Fruit fly (Drosophila melanogaster) whole organism, embryonic: ENCODE measurements around the gene Pld3.

Source experiments
- Atf-2 ChIP-seq: fragments of 200-800 bp; sonication (Bioruptor generic); optimal IDR thresholded peaks from 2 replicates; lab custom pipeline; 2016; ENCODE audit warnings: missing biosample characterization, missing genetic modification characterization
- Atf3 ChIP-seq: fragments of 200-800 bp; sonication (Bioruptor generic); optimal IDR thresholded peaks from 3 replicates; lab custom pipeline; 2016; ENCODE audit warnings: missing biosample characterization, missing genetic modification characterization
- B-H2 ChIP-seq: fragments of 200-800 bp; sonication (Bioruptor generic); optimal IDR thresholded peaks from 2 replicates; lab custom pipeline; 2018; ENCODE audit warnings: missing biosample characterization, mild to moderate bottlenecking, missing genetic modification characterization
- Bdp1 ChIP-seq: fragments of 200-800 bp; sonication (Bioruptor generic); optimal IDR thresholded peaks from 3 replicates; lab custom pipeline; 2016; ENCODE audit warnings: missing biosample characterization, missing genetic modification characterization
- CG10209 ChIP-seq: fragments of 200-800 bp; sonication (Bioruptor generic); optimal IDR thresholded peaks from 3 replicates; lab custom pipeline; 2017; ENCODE audit warnings: missing biosample characterization, mild to moderate bottlenecking, missing genetic modification characterization, missing genetic modification reagents
- CG12391 ChIP-seq: fragments of 200-800 bp; sonication (Bioruptor generic); optimal IDR thresholded peaks from 3 replicates; lab custom pipeline; 2018; ENCODE audit warnings: missing biosample characterization, mild to moderate bottlenecking, missing genetic modification characterization, moderate library complexity
- CG12769 ChIP-seq: fragments of 200-800 bp; sonication (Bioruptor generic); optimal IDR thresholded peaks from 2 replicates; lab custom pipeline; 2019; ENCODE audit warnings: missing biosample characterization, mild to moderate bottlenecking, missing genetic modification characterization, moderate library complexity
- CG14710 ChIP-seq: fragments of 200-800 bp; sonication (Bioruptor generic); optimal IDR thresholded peaks from 3 replicates; lab custom pipeline; 2019; ENCODE audit warnings: missing biosample characterization, mild to moderate bottlenecking, missing genetic modification characterization, moderate library complexity
- CG1602 ChIP-seq: fragments of 200-800 bp; sonication (Bioruptor generic); optimal IDR thresholded peaks from 3 replicates; lab custom pipeline; 2016; ENCODE audit warnings: missing biosample characterization, missing genetic modification characterization
- CG17802 ChIP-seq: fragments of 200-800 bp; sonication (Bioruptor generic); optimal IDR thresholded peaks from 2 replicates; lab custom pipeline; 2018; ENCODE audit warnings: missing biosample characterization, mild to moderate bottlenecking, missing genetic modification characterization, moderate library complexity
- CG18011 ChIP-seq: fragments of 200-800 bp; sonication (Bioruptor generic); optimal IDR thresholded peaks from 2 replicates; lab custom pipeline; 2017; ENCODE audit warnings: missing biosample characterization, missing genetic modification characterization, mild to moderate bottlenecking, moderate library complexity, missing genotype
- CG2889 ChIP-seq: fragments of 200-800 bp; sonication (Bioruptor generic); IDR thresholded peaks from 3 replicates; pipeline ENCODE4 v1.3.6; 2022; ENCODE audit warnings: missing biosample characterization, missing genetic modification characterization
- CG30020 ChIP-seq: fragments of 200-800 bp; optimal IDR thresholded peaks from 2 replicates; lab custom pipeline; 2019; ENCODE audit warnings: missing biosample characterization, mild to moderate bottlenecking, missing genetic modification characterization, moderate library complexity
- CG30403 ChIP-seq: fragments of 200-800 bp; sonication (Bioruptor generic); optimal IDR thresholded peaks from 3 replicates; lab custom pipeline; 2016; ENCODE audit warnings: missing biosample characterization, missing genetic modification characterization
- CG34224 ChIP-seq: fragments of 200-800 bp; sonication (Bioruptor generic); IDR thresholded peaks from 3 replicates; pipeline ENCODE4 v1.3.6; 2022; ENCODE audit warnings: missing biosample characterization, missing genetic modification characterization; ENCODE audit not compliant: partially characterized antibody
- CG4820 ChIP-seq: fragments of 200-800 bp; sonication (Bioruptor generic); optimal IDR thresholded peaks from 3 replicates; lab custom pipeline; 2016; ENCODE audit warnings: missing biosample characterization, missing genetic modification characterization
- CG5180 ChIP-seq: fragments of 200-800 bp; sonication (Bioruptor generic); optimal IDR thresholded peaks from 3 replicates; lab custom pipeline; 2017; ENCODE audit warnings: missing biosample characterization, missing genetic modification characterization, mild to moderate bottlenecking, moderate library complexity, missing genetic modification reagents
- CG6689 ChIP-seq: fragments of 200-800 bp; sonication (Bioruptor generic); IDR thresholded peaks from 2 replicates; pipeline ENCODE4 v1.3.6; 2022; ENCODE audit warnings: missing biosample characterization, missing genetic modification characterization
- CG7357 ChIP-seq: fragments of 200-800 bp; sonication (Bioruptor generic); IDR thresholded peaks from 3 replicates; pipeline ENCODE4 v1.3.6; 2022; ENCODE audit warnings: missing biosample characterization, missing genetic modification characterization
- CG8765 ChIP-seq: fragments of 200-800 bp; sonication (Bioruptor generic); IDR thresholded peaks from 2 replicates; pipeline ENCODE4 v1.3.6; 2022; ENCODE audit warnings: missing biosample characterization, missing genetic modification characterization
- Chrac-16 ChIP-seq: fragments of 200-800 bp; sonication (Bioruptor generic); optimal IDR thresholded peaks from 3 replicates; lab custom pipeline; 2016; ENCODE audit warnings: missing biosample characterization, missing genetic modification characterization
- Dbx ChIP-seq: fragments of 200-800 bp; sonication (Bioruptor generic); IDR thresholded peaks from 3 replicates; pipeline ENCODE4 v1.3.6; 2022; ENCODE audit warnings: missing biosample characterization, missing genetic modification characterization
- Dek ChIP-seq: fragments of 200-800 bp; sonication (Bioruptor generic); optimal IDR thresholded peaks from 3 replicates; lab custom pipeline; 2019; ENCODE audit warnings: missing biosample characterization, mild to moderate bottlenecking, missing genetic modification characterization, moderate library complexity
- Doc3 ChIP-seq: fragments of 200-800 bp; sonication (Bioruptor generic); IDR thresholded peaks from 3 replicates; pipeline ENCODE4 v1.3.6; 2022; ENCODE audit warnings: missing biosample characterization, missing genetic modification characterization; ENCODE audit not compliant: partially characterized antibody
- Dp ChIP-seq: fragments of 200-800 bp; sonication (Bioruptor generic); optimal IDR thresholded peaks from 2 replicates; lab custom pipeline; 2018; ENCODE audit warnings: missing biosample characterization, mild to moderate bottlenecking, missing genetic modification characterization, moderate library complexity
- Gug ChIP-seq: fragments of 200-800 bp; sonication (Bioruptor generic); IDR thresholded peaks from 4 replicates; pipeline ENCODE4 v1.3.6; 2022; ENCODE audit warnings: missing biosample characterization, missing genetic modification characterization
- H2.0 ChIP-seq: fragments of 200-800 bp; sonication (Bioruptor generic); IDR thresholded peaks from 2 replicates; pipeline ENCODE4 v1.3.6; 2022; ENCODE audit warnings: missing biosample characterization, missing genetic modification characterization
- HLH54F ChIP-seq: fragments of 200-800 bp; sonication (Bioruptor generic); optimal IDR thresholded peaks from 3 replicates; lab custom pipeline; 2016; ENCODE audit warnings: missing biosample characterization, missing genetic modification characterization
- Hr78 ChIP-seq, 2 experiments: fragments of 200-800 bp in 1 of 2; fragments of >200 bp in 1 of 2; sonication (Bioruptor generic) in 1 of 2; optimal IDR thresholded peaks; 2 replicates each; lab custom pipeline; 2017 to 2019; ENCODE audit warnings: missing biosample characterization in 2 of 2, missing genetic modification characterization in 2 of 2, mild to moderate bottlenecking in 1 of 2, moderate library complexity in 1 of 2
- Hsf ChIP-seq: fragments of 200-800 bp; sonication (Bioruptor generic); optimal IDR thresholded peaks from 3 replicates; lab custom pipeline; 2016; ENCODE audit warnings: missing biosample characterization, missing genetic modification characterization
- Mrtf ChIP-seq: fragments of 200-800 bp; sonication (Bioruptor generic); IDR thresholded peaks from 3 replicates; pipeline ENCODE4 v1.3.6; 2022; ENCODE audit warnings: missing biosample characterization, missing genetic modification characterization
- Nf-YB ChIP-seq: fragments of 200-800 bp; sonication (Bioruptor generic); optimal IDR thresholded peaks from 3 replicates; lab custom pipeline; 2019; ENCODE audit warnings: missing biosample characterization, mild to moderate bottlenecking, missing genetic modification characterization, moderate library complexity
- Scr ChIP-seq: fragments of 200-800 bp; sonication (Bioruptor generic); IDR thresholded peaks from 2 replicates; pipeline ENCODE4 v1.3.6; 2022; ENCODE audit warnings: missing biosample characterization, missing genetic modification characterization; ENCODE audit not compliant: partially characterized antibody
- abd-A ChIP-seq: fragments of 200-800 bp; sonication (Bioruptor generic); optimal IDR thresholded peaks from 3 replicates; lab custom pipeline; 2019; ENCODE audit warnings: missing biosample characterization, mild to moderate bottlenecking, missing genetic modification characterization, moderate library complexity
- bbx ChIP-seq: fragments of 200-800 bp; sonication (Bioruptor generic); IDR thresholded peaks from 2 replicates; pipeline ENCODE4 v1.3.6; 2022; ENCODE audit warnings: missing biosample characterization, missing genetic modification characterization; ENCODE audit not compliant: partially characterized antibody
- br ChIP-seq: fragments of >200 bp; optimal IDR thresholded peaks from 2 replicates; lab custom pipeline; 2017
- cas ChIP-seq: fragments of 200-800 bp; sonication (Bioruptor generic); IDR thresholded peaks from 2 replicates; pipeline ENCODE4 v1.3.6; 2022; ENCODE audit warnings: missing biosample characterization, missing genetic modification characterization
- cato ChIP-seq: fragments of 200-800 bp; sonication (Bioruptor generic); optimal IDR thresholded peaks from 2 replicates; lab custom pipeline; 2016; ENCODE audit warnings: missing biosample characterization, missing genetic modification characterization, borderline replicate concordance
- crol ChIP-seq: fragments of 200-800 bp; sonication (Bioruptor generic); IDR thresholded peaks from 2 replicates; pipeline ENCODE4 v1.3.6; 2022; ENCODE audit warnings: missing biosample characterization, missing genetic modification characterization
- cwo ChIP-seq: fragments of 200-800 bp; sonication (Bioruptor generic); optimal IDR thresholded peaks from 3 replicates; lab custom pipeline; 2017; ENCODE audit warnings: missing biosample characterization, missing genetic modification characterization, mild to moderate bottlenecking, moderate library complexity, missing genetic modification reagents
- gem ChIP-seq: fragments of 200-800 bp; sonication (Bioruptor generic); optimal IDR thresholded peaks from 2 replicates; lab custom pipeline; 2019; ENCODE audit warnings: missing biosample characterization, mild to moderate bottlenecking, missing genetic modification characterization, moderate library complexity
- gfzf ChIP-seq: fragments of 200-800 bp; sonication (Bioruptor generic); optimal IDR thresholded peaks from 2 replicates; lab custom pipeline; 2016; ENCODE audit warnings: missing biosample characterization, mild to moderate bottlenecking, missing genetic modification characterization, moderate library complexity
- kah ChIP-seq: fragments of 200-800 bp; sonication (Bioruptor generic); optimal IDR thresholded peaks from 2 replicates; lab custom pipeline; 2018; ENCODE audit warnings: missing biosample characterization, mild to moderate bottlenecking, missing genetic modification characterization
- lmd ChIP-seq: fragments of 200-800 bp; sonication (Bioruptor generic); IDR thresholded peaks from 2 replicates; pipeline ENCODE4 v1.3.6; 2022; ENCODE audit warnings: missing biosample characterization, missing genetic modification characterization
- mam ChIP-seq: fragments of 200-800 bp; sonication (Bioruptor generic); optimal IDR thresholded peaks from 3 replicates; lab custom pipeline; 2016; ENCODE audit warnings: missing biosample characterization, missing genetic modification characterization
- pita ChIP-seq: fragments of 200-800 bp; sonication (Bioruptor generic); optimal IDR thresholded peaks from 2 replicates; lab custom pipeline; 2017; ENCODE audit warnings: missing biosample characterization, mild to moderate bottlenecking, missing genetic modification characterization
- ro ChIP-seq: fragments of 200-800 bp; sonication (Bioruptor generic); IDR thresholded peaks from 2 replicates; pipeline ENCODE4 v1.3.6; 2022; ENCODE audit warnings: missing biosample characterization, missing genetic modification characterization
- sob ChIP-seq: fragments of 200-800 bp; sonication (Bioruptor generic); IDR thresholded peaks from 2 replicates; pipeline ENCODE4 v1.3.6; 2022; ENCODE audit warnings: missing biosample characterization, missing genetic modification characterization
- tgo ChIP-seq: fragments of 200-800 bp; sonication (Bioruptor generic); IDR thresholded peaks from 3 replicates; pipeline ENCODE4 v1.3.6; 2022; ENCODE audit warnings: missing biosample characterization, missing genetic modification characterization
- usp ChIP-seq: fragments of >200 bp; optimal IDR thresholded peaks from 2 replicates; lab custom pipeline; 2017; ENCODE audit warnings: missing biosample characterization, missing genetic modification characterization
- z ChIP-seq: fragments of 200-800 bp; sonication (Bioruptor generic); IDR thresholded peaks from 3 replicates; pipeline ENCODE4 v1.3.6; 2022; ENCODE audit warnings: missing biosample characterization, missing genetic modification characterization

The Pld3 gene

DNA sequence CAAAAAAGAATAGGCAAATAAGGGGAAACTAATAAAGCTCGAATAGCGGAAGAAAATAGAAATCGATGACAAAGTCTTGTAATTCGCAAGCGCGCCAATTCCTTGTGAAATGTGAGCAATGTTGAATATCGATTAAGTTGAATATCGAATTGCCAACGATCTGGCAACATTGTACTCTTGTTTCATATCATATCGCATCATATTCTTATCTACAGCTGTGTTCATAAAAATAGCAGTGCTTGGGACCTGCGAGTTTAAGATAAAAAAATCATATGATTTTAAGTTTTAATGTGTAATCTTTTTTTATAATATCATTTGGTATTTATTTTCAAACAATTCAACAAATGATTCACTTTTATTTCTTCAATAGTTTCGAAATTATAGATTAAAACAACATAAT lies 9.6 kb upstream of the Pld3 start (continued):
- TF ChIP-seq Dek (tag; lab: Kevin White, UChicago): peak; percentile 32
- peak; percentile 26; the same call in 1 of the 4 replicates for TF ChIP-seq Gug (GFP tag; lab: Robert Waterston, UW)
- TF ChIP-seq pita (GFP tag; lab: Kevin White, UChicago): no peak
- no peak for TF ChIP-seq Mrtf (GFP tag; lab: Robert Waterston, UW)
- peak; percentile 36; the same call in 1 of the 2 replicates for TF ChIP-seq CG6689
- no peak for TF ChIP-seq gfzf (GFP tag; lab: Kevin White, UChicago)
- TF ChIP-seq CG7357 (GFP tag; lab: Robert Waterston, UW): no peak
- TF ChIP-seq Nf-YB: peak; percentile 26
- no peak for TF ChIP-seq cwo (GFP tag; lab: Kevin White, UChicago)
- no peak for TF ChIP-seq Atf-2 (GFP tag; lab: Kevin White, UChicago)
- no peak for TF ChIP-seq crol (GFP tag; lab: Robert Waterston, UW)
- no peak for TF ChIP-seq kah
- peak; percentile 55; the same call in 1 of the 3 replicates for TF ChIP-seq Dbx (GFP tag; lab: Robert Waterston, UW)
- TF ChIP-seq gem (tag; lab: Kevin White, UChicago): peak; percentile 75
- TF ChIP-seq B-H2 (GFP tag; lab: Kevin White, UChicago): peak; percentile 11
- TF ChIP-seq Doc3 (GFP tag; lab: Robert Waterston, UW): peak; percentile 63; the same call in 2 of the 3 replicates
- peak; percentile 10 for TF ChIP-seq Hsf
- peak; percentile 67 for TF ChIP-seq Scr (GFP tag; lab: Robert Waterston, UW)
- no peak for TF ChIP-seq Bdp1 (GFP tag; lab: Kevin White, UChicago)
- no peak for TF ChIP-seq CG2889
- TF ChIP-seq tgo (GFP tag; lab: Robert Waterston, UW): peak; percentile 42; the same call in 1 of the 3 replicates
- 0 out of 2 replicates have a peak, but pooled peaks have one; percentile 40 for TF ChIP-seq sob (GFP tag; lab: Robert Waterston, UW)
- no peak for TF ChIP-seq cas
- no peak for TF ChIP-seq Hr78 (GFP tag; optimal IDR thresholded peaks at IDR 0.05; lab: Kevin White, UChicago)
- no peak for TF ChIP-seq usp (GFP tag; lab: Kevin White, UChicago)
- TF ChIP-seq CG18011 (GFP tag; lab: Kevin White, UChicago): no peak
- TF ChIP-seq CG8765 (GFP tag; lab: Robert Waterston, UW): no peak
- peak; percentile 84 for TF ChIP-seq Dp
- TF ChIP-seq br (lab: Kevin White, UChicago): no peak
- peak; percentile 58; the same call in 1 of the 2 replicates for TF ChIP-seq bbx
- peak; percentile 80 for TF ChIP-seq CG34224
- TF ChIP-seq CG4820 (GFP tag; lab: Kevin White, UChicago): peak; percentile 6
- no peak for TF ChIP-seq Atf3 (GFP tag; lab: Kevin White, UChicago)
- no peak for TF ChIP-seq ro (GFP tag; lab: Robert Waterston, UW)
- no peak for TF ChIP-seq abd-A (tag; lab: Kevin White, UChicago)
- peak; percentile 19 for TF ChIP-seq CG12769
- TF ChIP-seq HLH54F: no peak
- TF ChIP-seq CG17802 (tag; lab: Kevin White, UChicago): no peak
- TF ChIP-seq CG5180: no peak
- TF ChIP-seq z (GFP tag; lab: Robert Waterston, UW): no peak
- peak; percentile 59 for TF ChIP-seq CG30020 (tag; lab: Kevin White, UChicago)
- TF ChIP-seq cato (GFP tag; lab: Kevin White, UChicago): no peak
- TF ChIP-seq mam (GFP tag; lab: Kevin White, UChicago): peak; percentile 15
- TF ChIP-seq H2.0 (GFP tag; lab: Robert Waterston, UW): no peak
- TF ChIP-seq CG14710 (tag; lab: Kevin White, UChicago): peak; percentile 57
- TF ChIP-seq Chrac-16: peak; percentile 1
- TF ChIP-seq lmd (GFP tag; lab: Robert Waterston, UW): peak; percentile 41; the same call in 1 of the 2 replicates
- TF ChIP-seq CG30403 (GFP tag; lab: Kevin White, UChicago): peak; percentile 50
- peak; percentile 74 for TF ChIP-seq CG12391
- TF ChIP-seq CG1602 (GFP tag; lab: Kevin White, UChicago): no peak
- TF ChIP-seq CG10209: peak; percentile 25
